Worm (Caenorhabditis elegans) whole organism, midembryonic: ENCODE results near the gene C25E10.16.

Source experiments
- flt-1 ChIP-seq: fragments of 200-800 bp; sonication (Bioruptor generic); IDR thresholded peaks from 2 replicates; pipeline ENCODE4 v1.3.6; 2022; ENCODE audit warnings: missing genetic modification characterization, missing compliant biosample characterization
- klf-2 ChIP-seq: fragments of 200-800 bp; sonication (Bioruptor generic); conservative IDR thresholded peaks from 2 replicates; pipeline ENCODE4 v1.3.6; 2022; ENCODE audit warnings: missing genetic modification reagents, missing genetic modification characterization, missing compliant biosample characterization
- med-1 ChIP-seq: sonication (generic microtip); optimal IDR thresholded peaks from 2 replicates; lab custom pipeline; 2017; ENCODE audit warnings: missing genetic modification characterization, mild to moderate bottlenecking, missing compliant biosample characterization, antibody characterized with exemption, missing genetic modification reagents; ENCODE audit not compliant: insufficient read depth
- ztf-23 ChIP-seq: fragments of 200-800 bp; sonication (Bioruptor generic); IDR thresholded peaks from 2 replicates; pipeline ENCODE4 v1.3.6; 2022; ENCODE audit warnings: missing genetic modification reagents, missing genetic modification characterization, missing compliant biosample characterization
- ztf-29 ChIP-seq: fragments of 200-800 bp; sonication (Bioruptor generic); IDR thresholded peaks from 2 replicates; pipeline ENCODE4 v1.3.6; 2022; ENCODE audit warnings: missing genetic modification reagents, missing genetic modification characterization, missing compliant biosample characterization

- TF ChIP-seq ztf-29 (GFP tag; lab: Robert Waterston, UW), result no peak
- TF ChIP-seq ztf-23 (GFP tag; lab: Robert Waterston, UW), result no peak
- TF ChIP-seq klf-2 (GFP tag; lab: Robert Waterston, UW), result no peak
- TF ChIP-seq med-1 (GFP tag; lab: Kevin White, UChicago), result no peak
- no peak for TF ChIP-seq flt-1 (GFP tag; lab: Robert Waterston, UW)
Measured at ce11 chrV:9065915-9066314, 6.5 kb upstream of the C25E10.16 start.
